Worm (Caenorhabditis elegans) whole organism, young adult: Measurements from ENCODE around the gene wrt-1.

Experiments used
- B0261.1 ChIP-seq: sonication (generic microtip); optimal IDR thresholded peaks from 2 replicates; lab custom pipeline; 2016; ENCODE audit warnings: mild to moderate bottlenecking, missing genetic modification characterization, moderate library complexity, missing compliant biosample characterization
- F33H1.4 ChIP-seq: fragments of 200-800 bp; sonication (Bioruptor generic); IDR thresholded peaks from 2 replicates; pipeline ENCODE4 v1.3.6; 2022; ENCODE audit warnings: missing genetic modification reagents, missing genetic modification characterization, missing compliant biosample characterization
- F39B2.1 ChIP-seq: fragments of 200-800 bp; sonication (Bioruptor generic); IDR thresholded peaks from 2 replicates; pipeline ENCODE4 v1.3.6; 2022; ENCODE audit warnings: missing genetic modification reagents, missing genetic modification characterization, missing compliant biosample characterization
- F52B5.7 ChIP-seq: sonication (generic microtip); optimal IDR thresholded peaks from 2 replicates; lab custom pipeline; 2016; ENCODE audit warnings: mild to moderate bottlenecking, missing genetic modification characterization, missing compliant biosample characterization
- F57A8.1 ChIP-seq: fragments of 200-800 bp; sonication (Bioruptor generic); optimal IDR thresholded peaks from 2 replicates; lab custom pipeline; 2018; ENCODE audit warnings: mild to moderate bottlenecking, missing genetic modification characterization, moderate library complexity, missing compliant biosample characterization
- F57C9.4 ChIP-seq: sonication (generic microtip); optimal IDR thresholded peaks from 2 replicates; lab custom pipeline; 2017; ENCODE audit warnings: mild to moderate bottlenecking, missing genetic modification characterization, missing compliant biosample characterization
- K11D2.4 ChIP-seq: fragments of 200-800 bp; sonication (Bioruptor generic); IDR thresholded peaks from 2 replicates; pipeline ENCODE4 v1.3.6; 2022; ENCODE audit warnings: missing genetic modification reagents, missing genetic modification characterization, missing compliant biosample characterization
- Y53F4B.3 ChIP-seq: fragments of 200-800 bp; sonication (Bioruptor generic); IDR thresholded peaks from 2 replicates; pipeline ENCODE4 v1.3.6; 2022; ENCODE audit warnings: missing genetic modification reagents, missing genetic modification characterization, missing compliant biosample characterization
- Y56A3A.18 ChIP-seq: fragments of 200-800 bp; sonication (Bioruptor generic); IDR thresholded peaks from 2 replicates; pipeline ENCODE4 v1.3.6; 2022; ENCODE audit warnings: missing genetic modification reagents, missing genetic modification characterization, missing compliant biosample characterization
- Y95B8A.8 ChIP-seq: fragments of 200-800 bp; sonication (Bioruptor generic); IDR thresholded peaks from 2 replicates; pipeline ENCODE4 v1.3.6; 2022; ENCODE audit warnings: missing genetic modification reagents, missing genetic modification characterization, missing compliant biosample characterization
- athp-1 ChIP-seq: sonication (generic microtip); optimal IDR thresholded peaks from 2 replicates; lab custom pipeline; 2017; ENCODE audit warnings: mild to moderate bottlenecking, missing genetic modification characterization, missing compliant biosample characterization
- attf-5 ChIP-seq: fragments of 200-800 bp; sonication (Bioruptor generic); optimal IDR thresholded peaks from 2 replicates; lab custom pipeline; 2018; ENCODE audit warnings: mild to moderate bottlenecking, missing genetic modification characterization, missing compliant biosample characterization
- bed-2 ChIP-seq: fragments of 200-800 bp; sonication (Bioruptor generic); IDR thresholded peaks from 2 replicates; pipeline ENCODE4 v1.3.6; 2022; ENCODE audit warnings: missing genetic modification reagents, missing genetic modification characterization, missing compliant biosample characterization
- cebp-1 ChIP-seq, 2 experiments: fragments of 200-800 bp in 1 of 2; sonication (Bioruptor generic) in 1 of 2; sonication (generic microtip) in 1 of 2; IDR thresholded peaks in 1 of 2; optimal IDR thresholded peaks in 1 of 2; 2 replicates each; pipeline versions ENCODE4 v1.3.6 to Lab custom; 2017 to 2022; ENCODE audit warnings: missing compliant biosample characterization in 2 of 2, missing genetic modification characterization in 2 of 2, mild to moderate bottlenecking in 1 of 2, missing genetic modification reagents in 1 of 2, moderate library complexity in 1 of 2
- cebp-2 ChIP-seq: fragments of 200-800 bp; sonication (Bioruptor generic); IDR thresholded peaks from 2 replicates; pipeline ENCODE4 v1.3.6; 2022; ENCODE audit warnings: missing genetic modification characterization, missing compliant biosample characterization
- ceh-100 ChIP-seq: fragments of 200-800 bp; sonication (Bioruptor generic); IDR thresholded peaks from 2 replicates; pipeline ENCODE4 v1.3.6; 2022; ENCODE audit warnings: missing genetic modification reagents, missing genetic modification characterization, missing compliant biosample characterization
- ceh-40 ChIP-seq: fragments of 200-800 bp; sonication (Bioruptor generic); IDR thresholded peaks from 2 replicates; pipeline ENCODE4 v1.3.6; 2022; ENCODE audit warnings: missing genetic modification characterization, missing compliant biosample characterization
- ceh-79 ChIP-seq: sonication (generic microtip); optimal IDR thresholded peaks from 2 replicates; lab custom pipeline; 2017; ENCODE audit warnings: mild to moderate bottlenecking, missing genetic modification characterization, missing compliant biosample characterization
- dpff-1 ChIP-seq: sonication (generic microtip); optimal IDR thresholded peaks from 2 replicates; lab custom pipeline; 2017; ENCODE audit warnings: mild to moderate bottlenecking, missing genetic modification characterization, missing compliant biosample characterization
- egl-18 ChIP-seq: fragments of 200-800 bp; sonication (Bioruptor generic); IDR thresholded peaks from 2 replicates; pipeline ENCODE4 v1.3.6; 2022; ENCODE audit warnings: missing genetic modification reagents, missing genetic modification characterization, missing compliant biosample characterization
- egl-44 ChIP-seq: fragments of 200-800 bp; sonication (Bioruptor generic); IDR thresholded peaks from 2 replicates; pipeline ENCODE4 v1.3.6; 2022; ENCODE audit warnings: missing genetic modification reagents, missing genetic modification characterization, missing compliant biosample characterization
- ekl-4 ChIP-seq: fragments of 200-800 bp; sonication (Bioruptor generic); IDR thresholded peaks from 2 replicates; pipeline ENCODE4 v1.3.6; 2022; ENCODE audit warnings: missing genetic modification reagents, missing genetic modification characterization, missing compliant biosample characterization
- ets-4 ChIP-seq: fragments of 200-800 bp; sonication (Bioruptor generic); optimal IDR thresholded peaks from 2 replicates; lab custom pipeline; 2018; ENCODE audit warnings: mild to moderate bottlenecking, missing genetic modification characterization, missing compliant biosample characterization
- fkh-3 ChIP-seq: sonication (generic microtip); optimal IDR thresholded peaks from 2 replicates; lab custom pipeline; 2016; ENCODE audit warnings: mild to moderate bottlenecking, missing genetic modification characterization, missing compliant biosample characterization
- hlh-26 ChIP-seq: fragments of 200-800 bp; sonication (Bioruptor generic); conservative IDR thresholded peaks from 2 replicates; pipeline ENCODE4 v1.3.6; 2022; ENCODE audit warnings: missing genetic modification reagents, missing genetic modification characterization, missing compliant biosample characterization
- hrde-1 ChIP-seq: sonication (generic microtip); optimal IDR thresholded peaks from 2 replicates; lab custom pipeline; 2016; ENCODE audit warnings: missing genetic modification characterization, mild to moderate bottlenecking, missing compliant biosample characterization, moderate library complexity, missing genotype, missing genetic modification reagents, borderline replicate concordance
- lag-1 ChIP-seq: fragments of 200-800 bp; sonication (Bioruptor generic); IDR thresholded peaks from 2 replicates; pipeline ENCODE4 v1.3.6; 2022; ENCODE audit warnings: missing genetic modification reagents, missing genetic modification characterization, missing compliant biosample characterization
- let-607 ChIP-seq, 2 experiments: fragments of 200-800 bp in 1 of 2; sonication (Bioruptor generic) in 1 of 2; sonication (generic microtip) in 1 of 2; optimal IDR thresholded peaks; 2 replicates each; lab custom pipeline; 2016 to 2018; ENCODE audit warnings: mild to moderate bottlenecking in 2 of 2, missing compliant biosample characterization in 2 of 2, missing genetic modification characterization in 2 of 2, moderate library complexity in 2 of 2, missing genotype in 1 of 2
- lin-35 ChIP-seq, 3 experiments: fragments of 150-350 bp in 2 of 3; sonication (generic microtip) in 1 of 3; optimal IDR thresholded peaks; 2 replicates each; lab custom pipeline; 2014 to 2018; ENCODE audit warnings: missing biosample characterization in 3 of 3, missing genetic modification characterization in 3 of 3, missing genetic modification reagents in 3 of 3
- lin-54 ChIP-seq: fragments of 200-800 bp; sonication (Bioruptor generic); optimal IDR thresholded peaks from 2 replicates; lab custom pipeline; 2018; ENCODE audit warnings: mild to moderate bottlenecking, missing genetic modification characterization, missing compliant biosample characterization
- lsl-1 ChIP-seq: fragments of 200-800 bp; sonication (Bioruptor generic); optimal IDR thresholded peaks from 2 replicates; lab custom pipeline; 2018; ENCODE audit warnings: mild to moderate bottlenecking, missing genetic modification characterization, moderate library complexity, missing compliant biosample characterization
- lsy-27 ChIP-seq: sonication (generic microtip); optimal IDR thresholded peaks from 2 replicates; lab custom pipeline; 2017; ENCODE audit warnings: missing genetic modification characterization, mild to moderate bottlenecking, missing compliant biosample characterization, antibody characterized with exemption, missing genotype, borderline replicate concordance; ENCODE audit not compliant: insufficient read depth
- madf-8 ChIP-seq: fragments of 200-800 bp; sonication (Bioruptor generic); conservative IDR thresholded peaks from 2 replicates; pipeline ENCODE4 v1.3.6; 2022; ENCODE audit warnings: missing genetic modification reagents, missing genetic modification characterization, missing compliant biosample characterization
- nhr-80 ChIP-seq: sonication (generic microtip); optimal IDR thresholded peaks from 2 replicates; lab custom pipeline; 2016; ENCODE audit warnings: missing genetic modification characterization, missing compliant biosample characterization
- sdz-38 ChIP-seq: sonication (generic microtip); optimal IDR thresholded peaks from 2 replicates; lab custom pipeline; 2016; ENCODE audit warnings: missing genotype, missing genetic modification characterization, missing compliant biosample characterization
- snpc-3.4 ChIP-seq: sonication (generic microtip); optimal IDR thresholded peaks from 2 replicates; lab custom pipeline; 2017; ENCODE audit warnings: missing genetic modification characterization, mild to moderate bottlenecking, missing compliant biosample characterization, antibody characterized with exemption, moderate library complexity, missing genotype, missing genetic modification reagents
- sptf-2 ChIP-seq: fragments of 200-800 bp; sonication (Bioruptor generic); optimal IDR thresholded peaks from 2 replicates; lab custom pipeline; 2018; ENCODE audit warnings: mild to moderate bottlenecking, missing genetic modification characterization, missing compliant biosample characterization
- tlf-1 ChIP-seq: fragments of 200-800 bp; sonication (Bioruptor generic); optimal IDR thresholded peaks from 2 replicates; lab custom pipeline; 2018; ENCODE audit warnings: mild to moderate bottlenecking, missing genetic modification characterization, missing compliant biosample characterization
- unc-62 ChIP-seq: fragments of 150-350 bp; optimal IDR thresholded peaks from 2 replicates; lab custom pipeline; 2014; ENCODE audit warnings: missing biosample characterization, missing genetic modification reagents, missing genetic modification characterization
- zfh-2 ChIP-seq: fragments of 200-800 bp; sonication (Bioruptor generic); conservative IDR thresholded peaks from 2 replicates; pipeline ENCODE4 v1.3.6; 2022; ENCODE audit warnings: missing genetic modification reagents, missing genetic modification characterization, missing compliant biosample characterization
- ztf-18 ChIP-seq: sonication (generic microtip); optimal IDR thresholded peaks from 2 replicates; lab custom pipeline; 2016; ENCODE audit warnings: missing genotype, mild to moderate bottlenecking, missing genetic modification characterization, missing compliant biosample characterization
- ztf-22 ChIP-seq: fragments of 200-800 bp; sonication (Bioruptor generic); optimal IDR thresholded peaks from 2 replicates; lab custom pipeline; 2018; ENCODE audit warnings: mild to moderate bottlenecking, missing genetic modification characterization, moderate library complexity, missing compliant biosample characterization
- ztf-3 ChIP-seq: fragments of 200-800 bp; sonication (Bioruptor generic); optimal IDR thresholded peaks from 2 replicates; lab custom pipeline; 2018; ENCODE audit warnings: mild to moderate bottlenecking, missing genetic modification characterization, missing compliant biosample characterization
- ztf-6 ChIP-seq: fragments of 200-800 bp; sonication (Bioruptor generic); IDR thresholded peaks from 2 replicates; pipeline ENCODE4 v1.3.6; 2022; ENCODE audit warnings: missing genetic modification reagents, missing genetic modification characterization, missing compliant biosample characterization

wrt-1 gene

DNA sequence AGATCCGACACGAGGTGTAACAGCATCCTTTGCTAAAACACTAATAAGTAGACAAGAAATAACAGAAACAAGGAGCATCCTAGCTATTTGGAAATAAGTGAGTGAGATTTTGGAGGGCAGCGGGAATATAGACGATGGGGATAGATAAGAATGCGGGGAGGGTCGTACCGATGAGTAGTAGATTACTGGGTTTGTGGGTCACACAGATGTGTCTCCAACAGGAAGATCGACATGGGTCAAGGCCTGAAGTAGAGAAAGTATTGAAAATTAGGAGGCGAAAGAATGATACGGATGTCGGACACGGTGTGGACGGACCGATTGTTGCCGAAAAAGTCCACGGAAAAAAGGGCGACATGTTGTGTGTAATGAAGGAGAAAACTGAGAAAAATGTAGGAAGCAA, 3.6 kb downstream of the wrt-1 start, which contains the start of gene wrt-10:
wrt-10 (minus strand) TSS at position 195 of the 400 bp plus-strand sequence.
- no peak for TF ChIP-seq Y95B8A.8
- TF ChIP-seq dpff-1 (tag; lab: Kevin White, UChicago): no peak
- no peak for TF ChIP-seq hlh-26
- no peak for TF ChIP-seq cebp-2
- no peak for TF ChIP-seq zfh-2 (GFP tag; lab: Robert Waterston, UW)
- no peak for TF ChIP-seq ztf-18
- no peak for TF ChIP-seq tlf-1
- TF ChIP-seq sdz-38: no peak
- no peak for TF ChIP-seq unc-62 (GFP tag; lab: Kevin White, UChicago)
- no peak for TF ChIP-seq F39B2.1 (GFP tag; lab: Robert Waterston, UW)
- no peak for TF ChIP-seq B0261.1 (tag; lab: Kevin White, UChicago)
- no peak for TF ChIP-seq F33H1.4 (GFP tag; lab: Robert Waterston, UW)
- TF ChIP-seq bed-2 (GFP tag; lab: Robert Waterston, UW): no peak
- TF ChIP-seq lsl-1 (GFP tag; lab: Kevin White, UChicago): no peak

DNA sequence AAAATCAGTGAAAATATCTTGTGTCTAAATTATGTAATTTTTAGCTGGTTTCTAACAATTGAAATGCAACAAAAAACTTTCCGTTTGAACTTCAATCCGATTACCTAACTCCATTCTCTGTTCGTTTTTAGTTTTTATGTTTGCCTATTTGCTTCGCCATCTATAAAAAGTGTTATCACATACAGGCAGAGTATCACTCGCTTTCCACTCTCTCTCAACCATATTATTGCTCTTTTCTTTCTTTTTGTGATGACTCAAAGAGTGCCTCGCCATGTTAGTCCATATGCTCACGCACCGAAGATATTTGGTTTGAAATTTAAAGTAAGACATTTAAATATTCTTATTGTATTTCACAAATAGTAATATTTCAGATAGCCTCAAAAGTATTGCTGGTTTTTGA, 4.1 kb downstream of the wrt-1 start, which contains the start of gene ZK1290.13:
ZK1290.13 (plus strand) TSS at position 73 of the 400 bp plus-strand sequence.
- TF ChIP-seq fkh-3 (tag; lab: Kevin White, UChicago) (no peak), nhr-80 (peak; percentile 48)

DNA sequence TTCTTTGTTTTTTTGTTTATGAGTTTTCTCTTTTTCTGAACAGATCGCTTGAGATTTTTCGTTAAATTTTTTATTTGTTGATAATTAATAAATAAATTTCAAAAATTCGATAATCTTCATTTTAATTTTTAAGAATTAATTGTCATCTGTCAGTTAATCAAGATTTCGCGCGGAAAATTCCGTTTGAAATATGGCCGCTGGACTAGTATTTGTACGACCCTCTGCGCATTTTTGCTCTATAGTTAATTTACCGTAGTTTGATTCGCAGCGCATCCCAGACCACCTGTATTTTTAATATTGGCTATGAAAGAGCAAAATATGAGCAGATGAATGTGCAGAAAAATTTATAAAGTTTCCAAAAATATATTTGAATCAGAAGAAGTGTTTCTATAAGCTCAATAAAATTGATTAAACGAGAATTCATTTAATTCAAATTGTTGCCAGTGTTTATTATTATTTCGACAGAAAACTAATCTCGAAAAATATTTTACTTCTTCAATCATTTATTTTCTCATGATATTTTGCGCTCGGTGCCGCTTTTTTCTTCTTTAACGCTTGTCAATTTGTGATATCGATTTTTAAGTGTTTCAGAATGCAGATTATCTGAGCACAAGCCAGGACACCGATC, 6.9 kb downstream of the wrt-1 start, which contains the start of gene nfi-1:
nfi-1 (plus strand) TSS at position 578 of the 628 bp plus-strand sequence.
- TF ChIP-seq ets-4 (no peak), zfh-2 (GFP tag; lab: Robert Waterston, UW) (no peak), F57C9.4 (tag; lab: Kevin White, UChicago) (no peak), hrde-1 (tag; lab: Kevin White, UChicago) (no peak), F57A8.1 (no peak), sptf-2 (no peak), ceh-40 (GFP tag; lab: Robert Waterston, UW) (no peak), madf-8 (GFP tag; lab: Robert Waterston, UW) (no peak), Y56A3A.18 (GFP tag; lab: Robert Waterston, UW) (no peak), ztf-22 (GFP tag; lab: Kevin White, UChicago) (no peak), lag-1 (GFP tag; lab: Robert Waterston, UW) (no peak), egl-44 (GFP tag; lab: Robert Waterston, UW) (no peak), lin-35 (GFP tag; optimal IDR thresholded peaks at IDR 0.05; lab: Kevin White, UChicago) (peak in 1 of 3 experiments; percentile 42), ztf-3 (GFP tag; lab: Kevin White, UChicago) (no peak), Y53F4B.3 (no peak), ceh-100 (GFP tag; lab: Robert Waterston, UW) (no peak), cebp-1 (GFP tag; IDR thresholded peaks at IDR 0.05; lab: Robert Waterston, UW) (no peak), cebp-1 (tag; optimal IDR thresholded peaks at IDR 0.05; lab: Kevin White, UChicago) (no peak), ceh-79 (tag; lab: Kevin White, UChicago) (no peak), egl-18 (no peak), ztf-18 (no peak), lin-54 (GFP tag; lab: Kevin White, UChicago) (peak; percentile 36), let-607 (tag; optimal IDR thresholded peaks at IDR 0.05; lab: Kevin White, UChicago) (no peak), attf-5 (GFP tag; lab: Kevin White, UChicago) (peak; percentile 57), K11D2.4 (GFP tag; lab: Robert Waterston, UW) (no peak), hlh-26 (no peak), snpc-3.4 (tag; lab: Kevin White, UChicago) (no peak), fkh-3 (tag; lab: Kevin White, UChicago) (no peak), lsy-27 (tag; lab: Kevin White, UChicago) (no peak), athp-1 (tag; lab: Kevin White, UChicago) (no peak), dpff-1 (tag; lab: Kevin White, UChicago) (no peak), F52B5.7 (no peak), ekl-4 (GFP tag; lab: Robert Waterston, UW) (no peak), ztf-6 (GFP tag; lab: Robert Waterston, UW) (no peak)
